Fruit fly (Drosophila melanogaster): Measurements from ENCODE around the gene FoxL1.

FoxL1 gene

DNA sequence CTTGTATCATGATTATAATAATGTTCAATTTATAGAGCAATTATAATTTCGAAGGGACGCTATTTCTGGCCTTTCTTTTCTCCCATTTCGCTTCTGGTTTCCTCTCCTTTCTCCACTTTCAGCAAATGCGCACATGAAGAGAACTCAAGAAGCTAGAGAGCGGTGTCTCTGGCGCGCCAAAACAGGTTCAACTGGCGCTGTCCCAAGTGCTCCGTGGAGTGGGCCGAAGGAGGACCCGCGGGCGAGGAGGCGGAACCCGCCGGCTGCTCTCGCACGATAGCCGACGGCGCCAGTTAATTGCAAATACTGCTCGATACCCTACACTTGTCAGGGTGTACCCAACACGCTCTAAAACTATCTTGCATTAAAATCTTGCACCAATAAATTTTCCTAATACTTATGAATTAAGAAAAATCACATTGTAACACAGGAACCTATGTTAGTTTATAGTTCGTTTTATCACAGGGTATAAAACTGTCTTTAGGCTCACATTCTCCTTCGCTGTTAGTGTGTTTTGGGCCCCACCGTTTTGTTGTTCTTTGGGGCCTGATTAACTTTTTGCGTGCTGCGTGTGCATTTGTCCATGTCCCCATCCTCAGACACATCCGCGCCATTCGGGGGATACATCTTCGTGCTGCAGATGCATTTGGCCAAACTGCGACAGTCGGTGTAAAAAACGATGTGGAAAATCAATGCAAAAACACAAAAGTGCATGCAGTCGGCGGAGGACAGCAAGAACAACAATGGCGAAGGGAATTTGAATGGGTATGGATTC is 51.7 kb downstream of the FoxL1 start (continued):
- TF ChIP-seq CG11294 (GFP tag; IDR thresholded peaks at IDR 0.05) (peak; percentile 98), esn (GFP tag; optimal IDR thresholded peaks at IDR 0.05) (peak; percentile 99), Hr39 (GFP tag; optimal IDR thresholded peaks at IDR 0.05) (peak; percentile 99), CG4318 (GFP tag; optimal IDR thresholded peaks at IDR 0.05) (peak; percentile 97), Hr38 (GFP tag; optimal IDR thresholded peaks at IDR 0.05) (peak; percentile 88), Met (GFP tag; optimal IDR thresholded peaks at IDR 0.05) (peak; percentile 98), cyc (GFP tag; optimal IDR thresholded peaks at IDR 0.05) (peak; percentile 99), Eip75B (GFP tag; optimal IDR thresholded peaks at IDR 0.05) (peak; percentile 98), fd59A (GFP tag; optimal IDR thresholded peaks at IDR 0.05) (peak; percentile 98), spab (GFP tag; optimal IDR thresholded peaks at IDR 0.05) (peak; percentile 96), CG1621 (tag; optimal IDR thresholded peaks at IDR 0.05) (peak; percentile 97), dsx (GFP tag; optimal IDR thresholded peaks at IDR 0.05; ENCODE audit: poor library complexity, severe bottlenecking) (peak; percentile 94), CG8119 (GFP tag; IDR thresholded peaks at IDR 0.05) (peak; percentile 98), svp (GFP tag) (peak; percentile 99), Smox (GFP tag; optimal IDR thresholded peaks at IDR 0.05) (peak; percentile 98), CG15336 (GFP tag; IDR thresholded peaks at IDR 0.05) (peak; percentile 99), pdm3 (GFP tag; optimal IDR thresholded peaks at IDR 0.05) (peak; percentile 99), CG3032 (tag; optimal IDR thresholded peaks at IDR 0.05) (peak; percentile 98), acj6 (GFP tag; optimal IDR thresholded peaks at IDR 0.05) (peak; percentile 99), fd85E (GFP tag; optimal IDR thresholded peaks at IDR 0.05) (peak; percentile 92), CG11762 (GFP tag; optimal IDR thresholded peaks at IDR 0.05; ENCODE audit: insufficient read depth) (peak; percentile 98), eg (GFP tag; IDR thresholded peaks at IDR 0.05) (peak; percentile 99), CG31627 (GFP tag; optimal IDR thresholded peaks at IDR 0.05) (peak; percentile 99), CG8632 (GFP tag; optimal IDR thresholded peaks at IDR 0.05) (peak; percentile 96), CG11902 (GFP tag; optimal IDR thresholded peaks at IDR 0.05) (peak; percentile 99), Sox15 (GFP tag; optimal IDR thresholded peaks at IDR 0.05) (peak; percentile 98), CG10669 (GFP tag; optimal IDR thresholded peaks at IDR 0.05) (peak; percentile 96), CG10631 (GFP tag; optimal IDR thresholded peaks at IDR 0.05) (peak; percentile 97)

All from whole organism, prepupa.